Worm (Caenorhabditis elegans): ENCODE data around the gene pqn-35.

- no peak for TF ChIP-seq alr-1 (tag; optimal IDR thresholded peaks at IDR 0.05)
- TF ChIP-seq nhr-23 (tag; optimal IDR thresholded peaks at IDR 0.05), result no peak
- no peak for TF ChIP-seq ztf-4 (tag; optimal IDR thresholded peaks at IDR 0.05)
- TF ChIP-seq ama-1 (optimal IDR thresholded peaks at IDR 0.05), result no peak
- no peak for TF ChIP-seq aly-2 (tag; optimal IDR thresholded peaks at IDR 0.05)
- no peak for TF ChIP-seq R02D3.7 (tag; optimal IDR thresholded peaks at IDR 0.05)
- no peak for TF ChIP-seq nhr-237 (tag; optimal IDR thresholded peaks at IDR 0.05)
- no peak for TF ChIP-seq ceh-82 (tag; optimal IDR thresholded peaks at IDR 0.05)
These were observed 6.0 kb upstream of the pqn-35 start for ce11 chrII:4606687-4607297.

All from whole organism, L2 larva.